Worm (Caenorhabditis elegans): ENCODE measurements around the gene gur-5.
A peak's percentile ranks its signal among the peaks of the same experiment; 100 is the strongest.

gur-5 gene

ce11 chrII:5336660-5337494 lies 51.7 kb downstream of the gur-5 start:
- TF ChIP-seq egl-27 (tag; optimal IDR thresholded peaks at IDR 0.05) (peak; percentile 12), nhr-76 (tag; optimal IDR thresholded peaks at IDR 0.05) (peak; percentile 69), eor-1 (tag; optimal IDR thresholded peaks at IDR 0.05) (no peak), fkh-2 (tag; optimal IDR thresholded peaks at IDR 0.05) (no peak), nhr-77 (tag; optimal IDR thresholded peaks at IDR 0.05) (no peak), ceh-82 (tag; optimal IDR thresholded peaks at IDR 0.05) (no peak), pha-4 (tag; optimal IDR thresholded peaks at IDR 0.05) (peak; percentile 98), ama-1 (optimal IDR thresholded peaks at IDR 0.05) (no peak), ceh-28 (tag; optimal IDR thresholded peaks at IDR 0.05) (peak; percentile 61), nhr-67 (tag; optimal IDR thresholded peaks at IDR 0.05) (no peak), sea-2 (GFP tag; optimal IDR thresholded peaks at IDR 0.05) (no peak), hmg-11 (tag; optimal IDR thresholded peaks at IDR 0.05) (peak; percentile 56), lsy-12 (tag; optimal IDR thresholded peaks at IDR 0.05) (peak; percentile 35), mml-1 (tag; optimal IDR thresholded peaks at IDR 0.05) (no peak), elt-3 (tag; optimal IDR thresholded peaks at IDR 0.05) (peak in 1 of 3 experiments; percentile 31), ZK546.5 (tag; optimal IDR thresholded peaks at IDR 0.05) (no peak), fos-1 (tag; optimal IDR thresholded peaks at IDR 0.05) (peak; percentile 98), nhr-237 (tag; optimal IDR thresholded peaks at IDR 0.05) (no peak), ceh-9 (tag; optimal IDR thresholded peaks at IDR 0.05) (no peak), R02D3.7 (tag; optimal IDR thresholded peaks at IDR 0.05) (no peak), daf-12 (tag; optimal IDR thresholded peaks at IDR 0.05) (no peak), unc-62 (GFP tag; optimal IDR thresholded peaks at IDR 0.05) (peak; percentile 29), tbx-2 (tag; optimal IDR thresholded peaks at IDR 0.05) (peak; percentile 31), ztf-11 (tag; optimal IDR thresholded peaks at IDR 0.05) (no peak), ztf-4 (tag; optimal IDR thresholded peaks at IDR 0.05) (peak; percentile 50), lin-39 (tag; optimal IDR thresholded peaks at IDR 0.05) (peak; percentile 45), fkh-10 (GFP tag; optimal IDR thresholded peaks at IDR 0.05) (no peak), nhr-23 (tag; optimal IDR thresholded peaks at IDR 0.05) (peak; percentile 48), ceh-16 (tag; optimal IDR thresholded peaks at IDR 0.05) (no peak), nhr-25 (tag; optimal IDR thresholded peaks at IDR 0.05) (peak; percentile 62), mdl-1 (tag; optimal IDR thresholded peaks at IDR 0.05) (no peak), elt-1 (tag; optimal IDR thresholded peaks at IDR 0.05) (no peak), jun-1 (tag; optimal IDR thresholded peaks at IDR 0.05) (peak; percentile 97), nhr-43 (tag; optimal IDR thresholded peaks at IDR 0.05; ENCODE audit: poor library complexity, severe bottlenecking) (peak; percentile 22), unc-39 (tag; optimal IDR thresholded peaks at IDR 0.05) (no peak), nhr-12 (tag; optimal IDR thresholded peaks at IDR 0.05) (no peak), zag-1 (tag; optimal IDR thresholded peaks at IDR 0.05) (no peak), nfya-1 (tag; optimal IDR thresholded peaks at IDR 0.05; ENCODE audit: insufficient read depth) (peak; percentile 81), snpc-4 (tag; optimal IDR thresholded peaks at IDR 0.05) (peak; percentile 59), skn-1 (tag; optimal IDR thresholded peaks at IDR 0.05) (no peak), aly-2 (tag; optimal IDR thresholded peaks at IDR 0.05) (no peak), nhr-28 (tag; optimal IDR thresholded peaks at IDR 0.05) (no peak), elt-2 (tag; optimal IDR thresholded peaks at IDR 0.05) (peak; percentile 81), lin-15B (tag; optimal IDR thresholded peaks at IDR 0.05) (peak; percentile 56), nhr-11 (tag; optimal IDR thresholded peaks at IDR 0.05) (peak; percentile 39), pqm-1 (tag; optimal IDR thresholded peaks at IDR 0.05) (peak; percentile 9), egl-5 (tag; optimal IDR thresholded peaks at IDR 0.05) (peak; percentile 9)

Measured in whole organism, L3 larva.